Fruit fly (Drosophila melanogaster): Measurements from ENCODE around the gene CG18528.

DNA sequence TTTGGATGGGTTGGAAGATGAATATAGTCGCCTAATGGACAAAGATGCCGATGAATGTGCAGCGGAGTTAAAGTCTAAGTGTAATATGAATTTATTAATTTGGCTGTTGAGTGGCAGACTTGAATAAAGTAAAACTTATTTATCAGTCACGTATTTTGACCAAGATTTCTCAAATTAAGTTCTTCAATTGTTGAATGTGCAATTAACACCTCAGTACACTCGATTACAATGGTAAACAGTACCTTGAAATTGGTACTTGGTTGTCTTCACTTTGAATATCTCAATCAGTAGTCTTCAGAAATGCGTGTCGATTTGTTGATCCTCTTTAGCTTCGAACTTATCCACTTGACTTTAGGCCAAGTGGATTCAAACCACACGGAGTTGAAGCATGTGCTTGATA, 9.3 kb upstream of the CG18528 start, which contains the start of gene CG13614:
- no peak for TF ChIP-seq h (optimal IDR thresholded peaks at IDR 0.05)
- no peak for TF ChIP-seq croc (GFP tag; conservative IDR thresholded peaks at IDR 0.05)
- TF ChIP-seq eyg (GFP tag; optimal IDR thresholded peaks at IDR 0.05): no peak
- TF ChIP-seq CG14710 (tag; optimal IDR thresholded peaks at IDR 0.05): no peak
- no peak for TF ChIP-seq CG32532 (GFP tag; IDR thresholded peaks at IDR 0.05)
- no peak for TF ChIP-seq Doc3 (GFP tag; IDR thresholded peaks at IDR 0.05; ENCODE audit: partially characterized antibody)
- TF ChIP-seq zen (tag; optimal IDR thresholded peaks at IDR 0.05): no peak
- no peak for TF ChIP-seq tio (GFP tag; optimal IDR thresholded peaks at IDR 0.05)
- TF ChIP-seq CG11504 (tag; optimal IDR thresholded peaks at IDR 0.05): no peak
- no peak for TF ChIP-seq CG16813 (GFP tag; IDR thresholded peaks at IDR 0.05; ENCODE audit: partially characterized antibody)
- no peak for TF ChIP-seq Oaz (GFP tag; IDR thresholded peaks at IDR 0.05)
- TF ChIP-seq CG7556 (GFP tag; optimal IDR thresholded peaks at IDR 0.05): no peak
- TF ChIP-seq fd96Cb (tag; optimal IDR thresholded peaks at IDR 0.05): no peak

Data from whole organism, embryonic.